Fruit fly (Drosophila melanogaster) whole organism: Measurements from ENCODE around the gene AttD.

Experiments
- CG8478 ChIP-seq: fragments of >200 bp; optimal IDR thresholded peaks from 2 replicates; lab custom pipeline; 2018; ENCODE audit warnings: inconsistent platforms
- EcR ChIP-seq, 2 experiments: fragments of >200 bp; optimal IDR thresholded peaks; 2 replicates each; lab custom pipeline; 2017; ENCODE audit warnings: missing biosample characterization in 2 of 2, missing genetic modification characterization in 2 of 2, missing genetic modification reagents in 2 of 2
- psq ChIP-seq: fragments of >200 bp; optimal IDR thresholded peaks from 2 replicates; lab custom pipeline; 2017

- no peak for TF ChIP-seq EcR (GFP tag; optimal IDR thresholded peaks at IDR 0.05; lab: Kevin White, UChicago)
- TF ChIP-seq psq (lab: Kevin White, UChicago): no peak
- no peak for TF ChIP-seq CG8478 (lab: Kevin White, UChicago)
Measured at dm6 chr3R:17653879-17654278, 28.8 kb downstream of the AttD start.
